Fruit fly (Drosophila melanogaster): ENCODE results near the gene CG31220.

The CG31220 gene

DNA sequence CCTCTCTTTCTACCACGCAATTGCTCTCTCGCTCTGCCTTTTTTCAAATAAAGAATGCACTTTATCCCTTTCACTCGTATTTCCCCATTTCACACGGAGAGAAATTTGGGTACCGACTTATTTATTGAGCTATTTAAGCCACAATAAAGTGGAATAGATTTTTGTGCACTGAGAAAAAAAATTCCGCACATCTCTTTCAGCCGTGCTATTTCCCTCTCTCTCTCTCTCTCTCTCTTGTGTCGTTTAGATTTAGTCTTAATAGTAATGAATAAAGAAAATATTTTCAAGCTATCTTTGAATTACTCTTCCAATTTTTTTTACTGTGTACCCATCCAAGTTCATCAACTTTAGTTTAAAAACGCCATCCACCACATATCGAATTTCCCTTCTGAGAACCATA lies 24.7 kb upstream of the CG31220 start (continued):
- peak; percentile 60; the same call in 1 of the 2 replicates for TF ChIP-seq Rx (GFP tag; IDR thresholded peaks at IDR 0.05)
- TF ChIP-seq sob (GFP tag; IDR thresholded peaks at IDR 0.05) = peak; percentile 45
- peak; percentile 64 for TF ChIP-seq CG14050 (GFP tag; IDR thresholded peaks at IDR 0.05)
- no peak for TF ChIP-seq gfzf (GFP tag; optimal IDR thresholded peaks at IDR 0.05)
- 0 out of 3 replicates have a peak, but pooled peaks have one; percentile 21 for TF ChIP-seq gce (GFP tag; IDR thresholded peaks at IDR 0.05)
- no peak for TF ChIP-seq CG8281 (tag; optimal IDR thresholded peaks at IDR 0.05)
- TF ChIP-seq MESR4 (GFP tag; optimal IDR thresholded peaks at IDR 0.05) = no peak
- TF ChIP-seq CG18619 (GFP tag; optimal IDR thresholded peaks at IDR 0.05) = no peak
- TF ChIP-seq CG14860 (GFP tag; IDR thresholded peaks at IDR 0.05; ENCODE audit: partially characterized antibody) = no peak
- TF ChIP-seq run (tag; optimal IDR thresholded peaks at IDR 0.05) = no peak
- peak; percentile 77 for TF ChIP-seq CG32532 (GFP tag; IDR thresholded peaks at IDR 0.05)
- peak; percentile 43 for TF ChIP-seq Meics (GFP tag; optimal IDR thresholded peaks at IDR 0.05)
- no peak for TF ChIP-seq Neu2 (GFP tag; optimal IDR thresholded peaks at IDR 0.05; ENCODE audit: borderline replicate concordance)
- TF ChIP-seq phol (tag; optimal IDR thresholded peaks at IDR 0.05) = peak; percentile 62
- TF ChIP-seq CG43689 (GFP tag; IDR thresholded peaks at IDR 0.05) = peak; percentile 40
- TF ChIP-seq Scr (GFP tag; IDR thresholded peaks at IDR 0.05; ENCODE audit: partially characterized antibody) = no peak
- TF ChIP-seq NK7.1 (GFP tag; optimal IDR thresholded peaks at IDR 0.05) = peak; percentile 50
- peak; percentile 54 for TF ChIP-seq CG6689 (GFP tag; IDR thresholded peaks at IDR 0.05)
- no peak for TF ChIP-seq CG8290 (GFP tag; optimal IDR thresholded peaks at IDR 0.05)
- TF ChIP-seq CG8290 (tag; optimal IDR thresholded peaks at IDR 0.05) = no peak
- TF ChIP-seq scrt (GFP tag; optimal IDR thresholded peaks at IDR 0.05) = peak; percentile 16
- no peak for TF ChIP-seq grn (GFP tag; optimal IDR thresholded peaks at IDR 0.05)
- TF ChIP-seq Atf6 (GFP tag; IDR thresholded peaks at IDR 0.05) = peak; percentile 43; the same call in 1 of the 2 replicates
- TF ChIP-seq CG10209 (GFP tag; optimal IDR thresholded peaks at IDR 0.05) = peak; percentile 34
- no peak for TF ChIP-seq HmgZ (tag; optimal IDR thresholded peaks at IDR 0.05)
- TF ChIP-seq bowl (GFP tag; IDR thresholded peaks at IDR 0.05) = no peak
- no peak for TF ChIP-seq inv (GFP tag; IDR thresholded peaks at IDR 0.05; ENCODE audit: partially characterized antibody)
- peak; percentile 73; the same call in 1 of the 2 replicates for TF ChIP-seq vvl (GFP tag; IDR thresholded peaks at IDR 0.05)
- TF ChIP-seq CG12744 (GFP tag; optimal IDR thresholded peaks at IDR 0.05) = peak; percentile 46
- peak; percentile 27 for TF ChIP-seq CG6254 (GFP tag; optimal IDR thresholded peaks at IDR 0.05)
- TF ChIP-seq CG15514 (GFP tag; optimal IDR thresholded peaks at IDR 0.05) = peak; percentile 39
- no peak for TF ChIP-seq ftz-f1 (GFP tag; optimal IDR thresholded peaks at IDR 0.05)
- peak; percentile 55 for TF ChIP-seq Xbp1 (GFP tag; optimal IDR thresholded peaks at IDR 0.05)
- peak; percentile 58; the same call in 1 of the 3 replicates for TF ChIP-seq so (GFP tag; IDR thresholded peaks at IDR 0.05)
- 0 out of 2 replicates have a peak, but pooled peaks have one; percentile 36 for TF ChIP-seq Awh (GFP tag; IDR thresholded peaks at IDR 0.05)
- TF ChIP-seq CG12155 (GFP tag; optimal IDR thresholded peaks at IDR 0.05) = peak; percentile 47
- TF ChIP-seq CG1529 (GFP tag; optimal IDR thresholded peaks at IDR 0.05) = peak; percentile 21
- TF ChIP-seq CG3407 (GFP tag; optimal IDR thresholded peaks at IDR 0.05) = no peak
- 0 out of 3 replicates have a peak, but pooled peaks have one; percentile 51 for TF ChIP-seq C15 (GFP tag; IDR thresholded peaks at IDR 0.05)
- no peak for TF ChIP-seq CG3838 (GFP tag; optimal IDR thresholded peaks at IDR 0.05)
- no peak for TF ChIP-seq CG14965 (GFP tag; optimal IDR thresholded peaks at IDR 0.05; ENCODE audit: borderline replicate concordance)
- peak; percentile 48 for TF ChIP-seq bcd (GFP tag; optimal IDR thresholded peaks at IDR 0.05)
- TF ChIP-seq jing (GFP tag; optimal IDR thresholded peaks at IDR 0.05) = peak; percentile 7
- TF ChIP-seq CG17359 (tag; optimal IDR thresholded peaks at IDR 0.05) = peak; percentile 60
- no peak for TF ChIP-seq CrebB (tag; optimal IDR thresholded peaks at IDR 0.05)
- TF ChIP-seq CTCF (GFP tag; optimal IDR thresholded peaks at IDR 0.05) = no peak
- TF ChIP-seq sug (tag; optimal IDR thresholded peaks at IDR 0.05) = no peak
- no peak for TF ChIP-seq CG4360 (GFP tag; IDR thresholded peaks at IDR 0.05)
- peak; percentile 76 for TF ChIP-seq zfh1 (GFP tag; IDR thresholded peaks at IDR 0.05)
- TF ChIP-seq repo (GFP tag; optimal IDR thresholded peaks at IDR 0.05) = peak; percentile 59
- TF ChIP-seq CG17568 (GFP tag; optimal IDR thresholded peaks at IDR 0.05) = peak; percentile 10
- peak; percentile 9 for TF ChIP-seq CG12219 (GFP tag; optimal IDR thresholded peaks at IDR 0.05)
